Worm (Caenorhabditis elegans) whole organism, midembryonic: ENCODE measurements around the gene ulp-2.

ENCODE experiments used
- T22C8.4 ChIP-seq: fragments of 200-800 bp; sonication (Bioruptor generic); IDR thresholded peaks from 2 replicates; pipeline ENCODE4 v1.3.6; 2022; ENCODE audit warnings: missing genetic modification characterization, missing compliant biosample characterization
- cog-1 ChIP-seq: sonication (generic microtip); optimal IDR thresholded peaks from 2 replicates; lab custom pipeline; 2016; ENCODE audit warnings: missing genetic modification characterization, missing compliant biosample characterization
- flt-1 ChIP-seq: fragments of 200-800 bp; sonication (Bioruptor generic); IDR thresholded peaks from 2 replicates; pipeline ENCODE4 v1.3.6; 2022; ENCODE audit warnings: missing genetic modification characterization, missing compliant biosample characterization
- klf-2 ChIP-seq: fragments of 200-800 bp; sonication (Bioruptor generic); conservative IDR thresholded peaks from 2 replicates; pipeline ENCODE4 v1.3.6; 2022; ENCODE audit warnings: missing genetic modification reagents, missing genetic modification characterization, missing compliant biosample characterization
- med-1 ChIP-seq: sonication (generic microtip); optimal IDR thresholded peaks from 2 replicates; lab custom pipeline; 2017; ENCODE audit warnings: missing genetic modification characterization, mild to moderate bottlenecking, missing compliant biosample characterization, antibody characterized with exemption, missing genetic modification reagents; ENCODE audit not compliant: insufficient read depth
- ref-1 ChIP-seq: fragments of 200-800 bp; sonication (Bioruptor generic); conservative IDR thresholded peaks from 2 replicates; pipeline ENCODE4 v1.3.6; 2022; ENCODE audit warnings: missing genetic modification reagents, missing genetic modification characterization, missing compliant biosample characterization
- tab-1 ChIP-seq: fragments of 200-800 bp; sonication (Bioruptor generic); IDR thresholded peaks from 2 replicates; pipeline ENCODE4 v1.3.6; 2022; ENCODE audit warnings: missing genetic modification characterization, missing compliant biosample characterization
- ztf-23 ChIP-seq: fragments of 200-800 bp; sonication (Bioruptor generic); IDR thresholded peaks from 2 replicates; pipeline ENCODE4 v1.3.6; 2022; ENCODE audit warnings: missing genetic modification reagents, missing genetic modification characterization, missing compliant biosample characterization
- ztf-29 ChIP-seq: fragments of 200-800 bp; sonication (Bioruptor generic); IDR thresholded peaks from 2 replicates; pipeline ENCODE4 v1.3.6; 2022; ENCODE audit warnings: missing genetic modification reagents, missing genetic modification characterization, missing compliant biosample characterization

The ulp-2 gene

ce11 chrII:4968863-4969262 lies 9.2 kb upstream of the ulp-2 start, which contains the start of gene shc-2:
Gene shc-2, plus strand, starts transcription at chrII:4969163.
- TF ChIP-seq cog-1 (no peak), klf-2 (GFP tag; lab: Robert Waterston, UW) (no peak)

ce11 chrII:4967636-4968035 lies 8.0 kb upstream of the ulp-2 start:
- no peak for TF ChIP-seq ref-1 (GFP tag; lab: Robert Waterston, UW)
- no peak for TF ChIP-seq T22C8.4
- TF ChIP-seq ztf-29 (GFP tag; lab: Robert Waterston, UW), result no peak
- TF ChIP-seq klf-2 (GFP tag; lab: Robert Waterston, UW), result no peak
- no peak for TF ChIP-seq tab-1 (GFP tag; lab: Robert Waterston, UW)
- no peak for TF ChIP-seq ztf-23 (GFP tag; lab: Robert Waterston, UW)
- TF ChIP-seq flt-1, result no peak

DNA sequence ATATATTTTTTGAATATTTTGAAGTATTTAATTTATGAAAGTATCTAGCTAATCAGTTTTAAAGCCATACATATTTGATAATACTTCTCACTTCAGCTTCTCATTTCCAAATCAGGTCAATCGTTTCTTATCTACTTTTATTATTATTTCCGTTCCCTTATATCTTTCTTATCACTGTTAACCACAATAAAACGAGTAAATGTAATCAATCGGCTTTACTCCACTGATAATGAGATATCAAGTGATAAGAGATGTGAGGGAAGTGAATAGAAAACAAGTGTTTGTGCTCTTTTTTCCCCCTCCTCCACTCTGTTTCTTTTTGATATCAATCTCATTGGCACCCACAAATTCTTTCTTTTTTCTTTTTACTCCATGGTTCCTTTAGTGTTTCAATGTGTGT lies 6.9 kb upstream of the ulp-2 start:
- TF ChIP-seq ztf-29 (GFP tag; lab: Robert Waterston, UW), result no peak
- no peak for TF ChIP-seq klf-2 (GFP tag; lab: Robert Waterston, UW)
- no peak for TF ChIP-seq flt-1
- no peak for TF ChIP-seq med-1
- no peak for TF ChIP-seq tab-1 (GFP tag; lab: Robert Waterston, UW)
- no peak for TF ChIP-seq ztf-23 (GFP tag; lab: Robert Waterston, UW)
- TF ChIP-seq ref-1 (GFP tag; lab: Robert Waterston, UW), result no peak
- TF ChIP-seq T22C8.4, result no peak
- TF ChIP-seq cog-1, result no peak

DNA sequence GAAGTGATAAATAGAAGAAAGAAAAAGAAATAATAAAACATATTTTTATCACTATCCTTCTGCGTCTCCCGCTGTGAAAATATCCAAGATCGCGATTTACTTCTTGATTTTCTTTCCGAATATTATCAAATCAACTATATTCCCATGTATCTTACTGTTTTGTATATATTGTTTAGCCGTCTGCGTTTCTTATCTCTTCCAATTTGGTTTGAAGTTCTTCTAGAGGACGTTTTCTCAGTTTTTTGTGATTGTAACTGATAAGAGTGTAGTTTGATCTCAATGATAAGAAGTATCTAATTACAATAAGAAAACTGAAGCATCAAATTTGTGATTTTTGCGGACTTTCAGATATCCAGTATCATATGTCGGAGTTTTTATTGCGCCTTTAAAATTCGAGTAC lies 1.0 kb upstream of the ulp-2 start:
- no peak for TF ChIP-seq tab-1 (GFP tag; lab: Robert Waterston, UW)
- TF ChIP-seq med-1, result no peak
- TF ChIP-seq klf-2 (GFP tag; lab: Robert Waterston, UW), result no peak
- TF ChIP-seq flt-1, result no peak
- no peak for TF ChIP-seq cog-1
- no peak for TF ChIP-seq ref-1 (GFP tag; lab: Robert Waterston, UW)
- TF ChIP-seq ztf-23 (GFP tag; lab: Robert Waterston, UW), result no peak
- TF ChIP-seq ztf-29 (GFP tag; lab: Robert Waterston, UW), result no peak

DNA sequence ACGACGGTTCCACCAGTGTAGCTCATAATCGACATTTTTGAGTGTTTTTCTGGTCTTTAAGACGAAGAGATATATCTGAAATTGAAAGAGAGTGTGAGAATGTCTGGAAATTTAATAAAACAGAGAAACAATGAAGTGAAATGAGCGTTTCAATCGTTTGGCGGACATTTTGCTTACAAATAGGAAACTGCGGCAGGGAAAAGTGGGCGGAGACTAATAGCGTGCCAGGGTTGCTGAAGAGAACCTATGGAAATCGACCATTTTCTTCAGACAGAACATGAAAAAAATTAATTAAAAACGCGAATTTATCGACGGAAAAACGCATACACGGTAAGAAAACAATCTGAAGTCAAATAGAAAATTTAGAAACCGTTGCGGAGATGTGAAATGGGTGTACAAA lies 4.3 kb downstream of the ulp-2 start, which contains the start of gene pbs-3:
Gene pbs-3, minus strand, starts transcription at position 75 of the 400 bp plus-strand sequence.
- no peak for TF ChIP-seq tab-1 (GFP tag; lab: Robert Waterston, UW)
- TF ChIP-seq flt-1, result 0 out of 2 replicates have a peak, but pooled peaks have one; percentile 56
- peak; percentile 12 for TF ChIP-seq cog-1
- no peak for TF ChIP-seq med-1

ce11 chrII:4954099-4954959 lies 5.3 kb downstream of the ulp-2 start:
- no peak for TF ChIP-seq ztf-23 (GFP tag; lab: Robert Waterston, UW)
- TF ChIP-seq tab-1 (GFP tag; lab: Robert Waterston, UW), result no peak
- no peak for TF ChIP-seq cog-1
- TF ChIP-seq med-1, result no peak
- no peak for TF ChIP-seq klf-2 (GFP tag; lab: Robert Waterston, UW)
- TF ChIP-seq T22C8.4, result no peak
- TF ChIP-seq ztf-29 (GFP tag; lab: Robert Waterston, UW), result no peak
- no peak for TF ChIP-seq ref-1 (GFP tag; lab: Robert Waterston, UW)
- no peak for TF ChIP-seq flt-1

- TF ChIP-seq ztf-29 (GFP tag; lab: Robert Waterston, UW) (no peak), flt-1 (no peak), T22C8.4 (no peak), ref-1 (GFP tag; lab: Robert Waterston, UW) (no peak), ztf-23 (GFP tag; lab: Robert Waterston, UW) (no peak), tab-1 (GFP tag; lab: Robert Waterston, UW) (no peak), med-1 (no peak), cog-1 (no peak), klf-2 (GFP tag; lab: Robert Waterston, UW) (no peak)
Observed at ce11 chrII:4953289-4953688, 6.4 kb downstream of the ulp-2 start, which contains the start of gene ndx-3. Gene ndx-3, plus strand, starts transcription at chrII:4953589.

DNA sequence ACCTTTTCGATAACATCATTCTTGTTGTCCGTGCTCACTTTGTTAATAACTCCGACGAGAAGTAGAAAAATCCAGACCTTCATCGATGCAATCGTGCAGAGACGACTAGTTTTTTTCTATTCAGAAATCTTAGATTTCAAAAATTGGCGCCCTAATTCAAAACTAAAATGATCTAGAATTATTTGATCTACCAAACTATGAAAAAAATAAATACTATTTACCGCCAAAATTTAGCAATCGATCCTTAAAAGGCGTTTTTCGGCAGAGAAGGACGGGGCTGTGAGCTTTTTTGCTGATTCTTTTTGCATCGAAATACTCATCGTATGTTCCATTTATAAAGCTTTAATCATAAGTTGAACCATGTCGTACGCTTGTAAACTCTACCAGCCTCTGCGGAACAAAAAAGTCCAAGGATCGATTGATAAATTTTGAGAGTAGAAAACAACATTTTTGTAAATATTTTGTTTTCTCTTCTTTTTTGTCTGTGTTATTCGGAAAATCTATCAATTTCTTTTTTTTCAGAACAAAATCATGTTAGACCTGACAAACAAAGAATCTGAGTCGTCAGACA lies 10.2 kb downstream of the ulp-2 start, which contains the start of the genes try-1 and zyg-12:
Gene try-1, minus strand, starts transcription at position 148 of the 571 bp plus-strand sequence.
Gene zyg-12, plus strand, starts transcription at position 521 of the 571 bp plus-strand sequence.
- no peak for TF ChIP-seq T22C8.4
- TF ChIP-seq ref-1 (GFP tag; lab: Robert Waterston, UW), result no peak

DNA sequence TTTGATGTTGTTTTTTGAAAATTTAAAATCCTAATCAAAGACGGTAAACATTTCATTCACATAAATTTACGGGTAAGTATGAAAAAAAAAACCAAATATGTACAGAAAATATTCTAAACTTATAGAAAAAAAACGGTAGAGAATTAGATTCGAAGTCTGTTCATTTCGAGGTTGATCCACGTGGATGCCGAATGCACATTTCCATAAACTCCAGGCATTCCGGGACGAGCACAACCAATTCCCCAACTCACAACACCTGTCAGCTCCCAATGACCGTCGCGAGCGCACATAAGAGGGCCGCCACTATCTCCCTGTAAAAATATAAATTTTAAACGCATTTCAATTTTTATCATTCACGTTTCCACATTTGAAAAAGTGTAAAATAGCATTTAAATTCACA lies 11.6 kb downstream of the ulp-2 start:
- TF ChIP-seq ref-1 (GFP tag; lab: Robert Waterston, UW), result no peak
- no peak for TF ChIP-seq cog-1
- no peak for TF ChIP-seq ztf-29 (GFP tag; lab: Robert Waterston, UW)
- TF ChIP-seq ztf-23 (GFP tag; lab: Robert Waterston, UW), result 0 out of 2 replicates have a peak, but pooled peaks have one; percentile 15
- no peak for TF ChIP-seq T22C8.4

DNA sequence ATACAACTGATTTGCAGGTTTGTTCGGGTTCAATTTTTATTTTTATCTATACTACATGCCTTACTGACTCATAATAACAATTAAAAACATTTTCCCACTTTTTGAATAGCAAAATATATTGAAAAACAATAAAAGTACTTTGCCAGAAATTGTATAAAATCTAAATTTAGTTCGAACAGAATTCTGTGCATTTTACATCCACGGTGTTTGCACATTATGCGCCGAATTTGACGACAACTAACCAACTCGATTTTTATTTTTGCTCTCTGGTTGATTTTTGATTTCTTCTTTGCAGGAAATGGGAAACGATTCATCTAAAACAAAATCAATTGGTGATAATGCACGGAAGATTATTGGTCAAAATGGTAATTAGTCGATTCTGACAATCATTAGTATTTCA lies 12.9 kb downstream of the ulp-2 start:
- no peak for TF ChIP-seq cog-1
- no peak for TF ChIP-seq klf-2 (GFP tag; lab: Robert Waterston, UW)
- TF ChIP-seq ztf-23 (GFP tag; lab: Robert Waterston, UW), result no peak
- no peak for TF ChIP-seq flt-1
- no peak for TF ChIP-seq ztf-29 (GFP tag; lab: Robert Waterston, UW)
- TF ChIP-seq ref-1 (GFP tag; lab: Robert Waterston, UW), result no peak
- TF ChIP-seq med-1, result no peak
- TF ChIP-seq tab-1 (GFP tag; lab: Robert Waterston, UW), result no peak
- no peak for TF ChIP-seq T22C8.4
